Worm (Caenorhabditis elegans) whole organism, L4/young adult: ENCODE data around the gene B0218.7.

Experiments used
- W03F9.2 ChIP-seq: fragments of 150-350 bp; optimal IDR thresholded peaks from 2 replicates; lab custom pipeline; 2014; ENCODE audit warnings: missing biosample characterization, missing genetic modification characterization
- him-1 ChIP-seq: sonication (generic microtip); optimal IDR thresholded peaks from 2 replicates; lab custom pipeline; 2016; ENCODE audit warnings: missing genotype, missing genetic modification reagents, missing genetic modification characterization, missing compliant biosample characterization

ce11 chrIV:8168660-8169059 lies 2.8 kb upstream of the B0218.7 start, which contains the start of gene clec-52:
- TF ChIP-seq W03F9.2 (tag; lab: Kevin White, UChicago), result no peak
- no peak for TF ChIP-seq him-1 (tag; lab: Kevin White, UChicago)
